Worm (Caenorhabditis elegans) whole organism, L2 larva: ENCODE results near the gene F49E11.2.

Experiments used
- ZK546.5 ChIP-seq: sonication (generic microtip); optimal IDR thresholded peaks from 2 replicates; lab custom pipeline; 2017; ENCODE audit warnings: missing biosample characterization, missing genetic modification characterization
- egl-27 ChIP-seq: sonication (generic microtip); optimal IDR thresholded peaks from 3 replicates; lab custom pipeline; 2017; ENCODE audit warnings: missing biosample characterization, missing genetic modification reagents, missing genetic modification characterization
- elt-1 ChIP-seq: fragments of 150-350 bp; optimal IDR thresholded peaks from 2 replicates; lab custom pipeline; 2014; ENCODE audit warnings: missing biosample characterization, missing genetic modification characterization
- elt-3 ChIP-seq: sonication (generic microtip); optimal IDR thresholded peaks from 2 replicates; lab custom pipeline; 2017; ENCODE audit warnings: missing biosample characterization, missing genetic modification characterization
- gmeb-1 ChIP-seq: fragments of 150-350 bp; optimal IDR thresholded peaks from 2 replicates; lab custom pipeline; 2014; ENCODE audit warnings: missing biosample characterization, missing genetic modification characterization
- lin-11 ChIP-seq: fragments of 150-350 bp; sonication (generic microtip); optimal IDR thresholded peaks from 2 replicates; lab custom pipeline; 2014; ENCODE audit warnings: missing biosample characterization, missing genetic modification characterization, inconsistent platforms, mixed read lengths
- lin-39 ChIP-seq: fragments of 150-350 bp; optimal IDR thresholded peaks from 2 replicates; lab custom pipeline; 2014; ENCODE audit warnings: missing biosample characterization, missing genetic modification reagents, missing genetic modification characterization
- lsy-2 ChIP-seq, 2 experiments: fragments of 150-350 bp in 1 of 2; sonication (generic microtip) in 1 of 2; optimal IDR thresholded peaks; 2 replicates each; lab custom pipeline; 2014 to 2017; ENCODE audit warnings: missing biosample characterization in 2 of 2, missing genetic modification characterization in 2 of 2
- nhr-25 ChIP-seq: fragments of 150-350 bp; sonication (generic microtip); optimal IDR thresholded peaks from 3 replicates; lab custom pipeline; 2014; ENCODE audit warnings: missing biosample characterization, missing genetic modification characterization
- nhr-77 ChIP-seq: fragments of 150-350 bp; optimal IDR thresholded peaks from 2 replicates; lab custom pipeline; 2014; ENCODE audit warnings: missing biosample characterization, missing genetic modification characterization
- unc-39 ChIP-seq: fragments of 150-350 bp; optimal IDR thresholded peaks from 2 replicates; lab custom pipeline; 2014; ENCODE audit warnings: missing biosample characterization, missing genetic modification characterization
- unc-62 ChIP-seq: fragments of 150-350 bp; optimal IDR thresholded peaks from 2 replicates; lab custom pipeline; 2014; ENCODE audit warnings: missing biosample characterization, missing genetic modification reagents, missing genetic modification characterization
- zag-1 ChIP-seq: fragments of 150-350 bp; optimal IDR thresholded peaks from 2 replicates; lab custom pipeline; 2014; ENCODE audit warnings: missing biosample characterization, missing genetic modification characterization
- ztf-1 ChIP-seq: fragments of 200-800 bp; sonication (Bioruptor generic); conservative IDR thresholded peaks from 2 replicates; pipeline ENCODE4 v1.3.6; 2022; ENCODE audit warnings: missing genetic modification characterization, missing compliant biosample characterization

DNA sequence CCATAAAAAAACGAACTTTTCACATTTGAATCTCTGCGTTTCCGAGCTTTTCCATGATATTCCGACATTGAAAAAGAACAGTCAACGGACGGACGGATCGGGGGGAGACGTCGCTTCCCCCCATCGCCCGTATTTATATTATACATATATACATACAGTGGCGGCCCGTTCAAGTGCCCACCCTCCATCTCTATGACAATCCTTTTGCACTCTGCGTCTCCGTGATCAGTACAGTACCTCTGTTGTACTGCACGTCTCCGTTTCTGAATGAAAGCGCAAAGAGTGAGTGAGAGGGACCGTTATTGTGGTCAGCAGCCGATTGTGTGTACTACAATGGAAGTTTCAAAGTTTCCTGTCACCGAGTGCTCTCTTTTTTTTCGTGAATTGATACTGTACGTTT, 39.7 kb downstream of the F49E11.2 start:
- TF ChIP-seq unc-39 = no peak
- no peak for TF ChIP-seq elt-3
- TF ChIP-seq nhr-77 (tag; lab: Kevin White, UChicago) = no peak
- TF ChIP-seq unc-62 (GFP tag; lab: Kevin White, UChicago) = no peak
- TF ChIP-seq lsy-2 (tag; optimal IDR thresholded peaks at IDR 0.05; lab: Kevin White, UChicago) = no peak
- no peak for TF ChIP-seq lin-11 (tag; lab: Kevin White, UChicago)
- no peak for TF ChIP-seq egl-27 (tag; lab: Kevin White, UChicago)
- no peak for TF ChIP-seq ztf-1 (GFP tag; lab: Robert Waterston, UW)
- no peak for TF ChIP-seq zag-1 (tag; lab: Kevin White, UChicago)
- no peak for TF ChIP-seq gmeb-1 (tag; lab: Kevin White, UChicago)
- no peak for TF ChIP-seq elt-1 (tag; lab: Kevin White, UChicago)
- no peak for TF ChIP-seq nhr-25 (tag; lab: Kevin White, UChicago)
- TF ChIP-seq ZK546.5 = no peak
- no peak for TF ChIP-seq lin-39
